Fruit fly (Drosophila melanogaster): ENCODE results near the gene CG18748.

DNA sequence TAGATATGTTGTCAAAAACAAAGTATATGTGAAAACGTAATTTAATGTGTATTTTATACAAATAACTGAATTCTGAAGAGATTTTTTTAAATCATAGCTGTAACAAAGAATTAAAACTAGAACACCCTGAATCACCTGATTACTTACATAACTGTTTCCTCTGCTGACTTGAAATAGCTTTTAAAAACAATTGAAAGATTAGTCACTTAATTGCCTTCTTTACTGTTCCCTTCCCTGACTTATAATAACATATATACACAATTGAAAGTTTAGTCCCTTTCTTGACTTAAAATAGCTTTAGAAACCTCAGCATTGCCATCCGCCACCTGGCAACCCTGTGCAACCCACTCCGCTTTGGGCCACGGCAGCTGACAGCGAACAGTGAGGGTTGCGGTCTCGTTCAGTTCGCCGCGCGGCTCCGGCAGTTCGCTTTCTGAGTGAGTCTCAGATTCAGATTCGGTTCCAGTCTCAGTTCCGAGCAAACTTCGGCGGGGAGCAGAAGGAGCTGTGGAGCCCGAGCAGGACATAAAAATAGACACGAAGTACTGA lies 26.3 kb upstream of the CG18748 start, which contains the start of gene CG34384:
- TF ChIP-seq h (optimal IDR thresholded peaks at IDR 0.05): no peak
- no peak for TF ChIP-seq psq (optimal IDR thresholded peaks at IDR 0.05)
- TF ChIP-seq Myc (optimal IDR thresholded peaks at IDR 0.05): no peak
